Worm (Caenorhabditis elegans) whole organism, late embryonic: ENCODE measurements around the gene ttll-5.

Experiments
- K09A11.1 ChIP-seq: sonication (generic microtip); optimal IDR thresholded peaks from 2 replicates; lab custom pipeline; 2017; ENCODE audit warnings: antibody characterized with exemption, mild to moderate bottlenecking, missing genetic modification characterization, missing compliant biosample characterization; ENCODE audit not compliant: insufficient read depth
- ceh-30 ChIP-seq: fragments of 150-350 bp; optimal IDR thresholded peaks from 2 replicates; lab custom pipeline; 2014; ENCODE audit warnings: missing biosample characterization, missing genetic modification characterization
- ceh-34 ChIP-seq: sonication (generic microtip); optimal IDR thresholded peaks from 2 replicates; lab custom pipeline; 2016; ENCODE audit warnings: mild to moderate bottlenecking, missing genetic modification characterization, missing compliant biosample characterization
- dve-1 ChIP-seq: sonication (generic microtip); optimal IDR thresholded peaks from 2 replicates; lab custom pipeline; 2017; ENCODE audit warnings: antibody characterized with exemption, mild to moderate bottlenecking, missing genetic modification characterization, missing compliant biosample characterization
- fkh-10 ChIP-seq: fragments of 150-350 bp; optimal IDR thresholded peaks from 2 replicates; lab custom pipeline; 2014; ENCODE audit warnings: missing biosample characterization, missing genetic modification reagents, missing genetic modification characterization
- nfya-1 ChIP-seq: sonication (generic microtip); optimal IDR thresholded peaks from 2 replicates; lab custom pipeline; 2017; ENCODE audit warnings: missing genetic modification characterization, mild to moderate bottlenecking, missing compliant biosample characterization, antibody characterized with exemption, moderate library complexity
- nhr-11 ChIP-seq: fragments of 150-350 bp; optimal IDR thresholded peaks from 2 replicates; lab custom pipeline; 2014; ENCODE audit warnings: missing biosample characterization, missing genetic modification characterization
- pax-1 ChIP-seq: fragments of 150-350 bp; optimal IDR thresholded peaks from 2 replicates; lab custom pipeline; 2014; ENCODE audit warnings: missing biosample characterization, missing genetic modification characterization
- pha-2 ChIP-seq: sonication (generic microtip); optimal IDR thresholded peaks from 2 replicates; lab custom pipeline; 2017; ENCODE audit warnings: mild to moderate bottlenecking, missing genetic modification characterization, missing compliant biosample characterization
- pha-4 ChIP-seq: fragments of 150-350 bp; optimal IDR thresholded peaks from 2 replicates; lab custom pipeline; 2018; ENCODE audit warnings: missing biosample characterization, missing genetic modification reagents, missing genetic modification characterization
- sox-2 ChIP-seq: fragments of 200-800 bp; sonication (Bioruptor generic); IDR thresholded peaks from 2 replicates; pipeline ENCODE4 v1.3.6; 2022; ENCODE audit warnings: missing genetic modification reagents, missing genetic modification characterization, missing compliant biosample characterization
- syd-9 ChIP-seq: sonication (generic microtip); optimal IDR thresholded peaks from 2 replicates; lab custom pipeline; 2016; ENCODE audit warnings: mild to moderate bottlenecking, missing genetic modification characterization, moderate library complexity, missing compliant biosample characterization
- tbx-2 ChIP-seq: sonication (generic microtip); optimal IDR thresholded peaks from 2 replicates; lab custom pipeline; 2016; ENCODE audit warnings: missing genetic modification characterization, missing compliant biosample characterization

- TF ChIP-seq K09A11.1 (tag; lab: Kevin White, UChicago) (no peak), nfya-1 (no peak), syd-9 (tag; lab: Kevin White, UChicago) (no peak), fkh-10 (no peak), ceh-34 (tag; lab: Kevin White, UChicago) (no peak), pha-4 (no peak), dve-1 (no peak), ceh-30 (tag; lab: Kevin White, UChicago) (no peak), pax-1 (tag; lab: Kevin White, UChicago) (no peak), sox-2 (no peak), pha-2 (no peak), nhr-11 (tag; lab: Kevin White, UChicago) (no peak), tbx-2 (no peak)
Observed at ce11 chrV:11545227-11545626, 36.4 kb downstream of the ttll-5 start, which contains the start of gene F38B7.10.
